Worm (Caenorhabditis elegans): ENCODE data around the gene F59B2.9.
A peak's percentile ranks its signal among the peaks of the same experiment; 100 is the strongest.

The F59B2.9 gene

DNA sequence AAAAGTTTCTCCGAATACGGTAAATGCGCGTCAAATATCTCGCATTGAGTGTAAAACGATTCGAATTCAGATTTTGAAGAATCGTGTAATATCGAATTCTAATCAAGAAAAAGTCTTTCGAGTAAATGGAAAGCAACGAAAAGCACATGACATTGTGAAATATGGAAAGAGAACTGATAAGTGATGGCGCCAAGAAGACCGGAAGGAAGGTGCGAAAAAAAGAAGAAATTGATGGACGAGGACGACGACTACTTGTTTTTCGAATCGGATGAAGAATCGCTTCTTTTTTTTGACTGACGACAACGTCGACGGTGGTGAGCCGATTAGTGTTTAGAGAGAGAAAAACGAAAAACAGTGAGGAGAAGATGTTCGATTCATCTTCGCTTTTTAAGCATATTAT, 26.2 kb downstream of the F59B2.9 start:
- TF ChIP-seq ama-1 (optimal IDR thresholded peaks at IDR 0.05) (no peak), nhr-6 (tag; optimal IDR thresholded peaks at IDR 0.05) (no peak), ceh-82 (tag; optimal IDR thresholded peaks at IDR 0.05) (no peak), aly-2 (tag; optimal IDR thresholded peaks at IDR 0.05) (no peak), gmeb-1 (tag; optimal IDR thresholded peaks at IDR 0.05) (peak; percentile 5), ceh-16 (tag; optimal IDR thresholded peaks at IDR 0.05) (no peak), fos-1 (tag; optimal IDR thresholded peaks at IDR 0.05) (peak; percentile 68), unc-55 (GFP tag; optimal IDR thresholded peaks at IDR 0.05) (no peak), nhr-25 (tag; optimal IDR thresholded peaks at IDR 0.05) (no peak), sma-3 (GFP tag; optimal IDR thresholded peaks at IDR 0.05) (peak; percentile 47), nhr-21 (tag; optimal IDR thresholded peaks at IDR 0.05) (peak; percentile 41), sma-9 (GFP tag; optimal IDR thresholded peaks at IDR 0.05) (peak; percentile 63), sma-9 (tag; optimal IDR thresholded peaks at IDR 0.05) (no peak), ztf-11 (tag; optimal IDR thresholded peaks at IDR 0.05) (no peak), nhr-12 (tag; optimal IDR thresholded peaks at IDR 0.05) (no peak)

DNA sequence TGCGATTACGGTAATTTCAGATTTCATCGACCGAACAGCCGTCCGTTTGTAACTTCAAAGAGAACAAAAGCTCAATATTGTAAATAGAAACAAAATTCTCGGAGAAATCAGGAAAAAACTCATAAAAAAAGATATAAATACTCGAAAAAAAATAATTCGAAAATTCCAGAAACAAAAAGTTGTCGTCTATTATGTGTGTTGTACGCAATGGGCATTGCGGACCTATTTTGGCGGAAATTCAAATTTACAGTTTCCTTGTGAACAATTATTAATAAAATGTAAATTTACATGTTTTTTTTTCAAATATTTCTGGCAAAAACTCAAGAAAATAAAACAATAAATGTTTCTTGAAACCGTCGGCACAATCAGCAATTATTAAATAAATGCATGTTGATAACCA, 26.7 kb downstream of the F59B2.9 start:
- TF ChIP-seq lin-11 (tag; optimal IDR thresholded peaks at IDR 0.05) (no peak), sem-4 (tag; optimal IDR thresholded peaks at IDR 0.05) (no peak), nhr-237 (tag; optimal IDR thresholded peaks at IDR 0.05) (no peak), lin-39 (tag; optimal IDR thresholded peaks at IDR 0.05) (no peak), nhr-12 (tag; optimal IDR thresholded peaks at IDR 0.05) (no peak), sma-9 (GFP tag; optimal IDR thresholded peaks at IDR 0.05) (no peak), sma-9 (tag; optimal IDR thresholded peaks at IDR 0.05) (no peak), dmd-4 (tag; optimal IDR thresholded peaks at IDR 0.05) (no peak), ztf-11 (tag; optimal IDR thresholded peaks at IDR 0.05) (no peak), lin-13 (GFP tag; optimal IDR thresholded peaks at IDR 0.05) (no peak), nhr-77 (tag; optimal IDR thresholded peaks at IDR 0.05) (no peak), nhr-6 (tag; optimal IDR thresholded peaks at IDR 0.05) (no peak), nhr-129 (tag; optimal IDR thresholded peaks at IDR 0.05) (no peak), mdl-1 (tag; optimal IDR thresholded peaks at IDR 0.05) (no peak), unc-62 (GFP tag; optimal IDR thresholded peaks at IDR 0.05) (no peak), lsy-2 (tag; optimal IDR thresholded peaks at IDR 0.05) (no peak), nhr-10 (tag; optimal IDR thresholded peaks at IDR 0.05) (no peak)

DNA sequence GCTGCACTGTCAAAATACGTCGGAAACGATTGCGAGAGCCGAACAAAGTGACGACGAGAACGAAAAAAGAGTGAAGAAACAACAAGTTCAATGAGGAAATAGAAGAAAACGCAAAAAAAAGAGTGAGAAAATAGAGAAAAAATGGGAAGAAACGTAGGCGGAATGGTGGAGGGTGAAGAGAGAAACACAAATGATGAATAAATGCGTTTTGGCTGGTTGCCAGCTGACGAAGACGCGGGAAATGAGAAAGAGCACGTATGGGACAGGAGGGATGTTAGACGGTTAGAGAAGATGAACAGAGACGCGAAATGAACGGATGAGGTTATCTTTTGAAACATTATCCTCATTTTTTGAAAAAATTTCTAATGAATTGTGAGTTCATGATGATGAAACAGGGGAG, 27.2 kb downstream of the F59B2.9 start:
- TF ChIP-seq zag-1 (tag; optimal IDR thresholded peaks at IDR 0.05) (peak; percentile 69), mdl-1 (tag; optimal IDR thresholded peaks at IDR 0.05) (peak in 1 of 2 experiments; percentile 37), mbf-1 (tag; optimal IDR thresholded peaks at IDR 0.05) (no peak), sem-4 (tag; optimal IDR thresholded peaks at IDR 0.05) (peak; percentile 61), crh-2 (tag; optimal IDR thresholded peaks at IDR 0.05) (peak; percentile 77), sma-9 (GFP tag; optimal IDR thresholded peaks at IDR 0.05) (peak; percentile 83), sma-9 (tag; optimal IDR thresholded peaks at IDR 0.05) (no peak), ama-1 (optimal IDR thresholded peaks at IDR 0.05) (no peak), R02D3.7 (tag; optimal IDR thresholded peaks at IDR 0.05) (no peak), sma-3 (GFP tag; optimal IDR thresholded peaks at IDR 0.05) (peak; percentile 4), mab-5 (tag; optimal IDR thresholded peaks at IDR 0.05) (peak; percentile 21), lin-13 (GFP tag; optimal IDR thresholded peaks at IDR 0.05) (peak; percentile 46), fos-1 (tag; optimal IDR thresholded peaks at IDR 0.05) (peak; percentile 40), lin-11 (tag; optimal IDR thresholded peaks at IDR 0.05) (peak; percentile 36), unc-55 (GFP tag; optimal IDR thresholded peaks at IDR 0.05) (peak; percentile 87), nhr-25 (tag; optimal IDR thresholded peaks at IDR 0.05) (peak; percentile 38), egl-27 (tag; optimal IDR thresholded peaks at IDR 0.05) (peak; percentile 59), ztf-4 (tag; optimal IDR thresholded peaks at IDR 0.05) (peak; percentile 82), nhr-12 (tag; optimal IDR thresholded peaks at IDR 0.05) (no peak), blmp-1 (tag; optimal IDR thresholded peaks at IDR 0.05; ENCODE audit: insufficient read depth) (no peak), nhr-129 (tag; optimal IDR thresholded peaks at IDR 0.05) (peak; percentile 90), F13H6.1 (tag; optimal IDR thresholded peaks at IDR 0.05) (peak; percentile 90), nhr-6 (tag; optimal IDR thresholded peaks at IDR 0.05) (peak; percentile 63), lsy-2 (tag; optimal IDR thresholded peaks at IDR 0.05) (peak in 1 of 2 experiments; percentile 78), unc-39 (tag; optimal IDR thresholded peaks at IDR 0.05) (no peak), C34F6.9 (tag; optimal IDR thresholded peaks at IDR 0.05) (peak; percentile 85), lin-39 (tag; optimal IDR thresholded peaks at IDR 0.05) (no peak)

DNA sequence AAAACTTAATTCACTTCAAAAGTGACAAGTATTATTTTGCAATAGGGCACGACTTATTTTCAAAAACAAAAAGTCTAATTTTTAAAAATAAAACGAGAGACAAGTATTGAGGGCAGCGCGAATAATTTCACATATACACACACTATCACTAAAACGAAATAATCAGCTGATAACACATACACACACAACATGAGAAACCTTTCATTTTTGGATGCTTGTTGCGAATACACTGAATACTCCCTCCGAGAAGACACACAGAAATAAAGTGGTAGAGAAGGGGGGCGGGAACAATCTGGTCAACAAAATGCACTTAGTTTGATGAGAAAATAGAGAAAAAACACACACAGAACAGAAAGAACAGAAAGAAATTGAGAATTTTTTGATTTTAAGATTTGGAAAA, 27.8 kb downstream of the F59B2.9 start:
- TF ChIP-seq Y55F3AM.14 (GFP tag; optimal IDR thresholded peaks at IDR 0.05) (no peak), ztf-11 (tag; optimal IDR thresholded peaks at IDR 0.05) (no peak), nhr-21 (tag; optimal IDR thresholded peaks at IDR 0.05) (no peak), sem-4 (tag; optimal IDR thresholded peaks at IDR 0.05) (no peak), nhr-10 (tag; optimal IDR thresholded peaks at IDR 0.05) (no peak), fos-1 (tag; optimal IDR thresholded peaks at IDR 0.05) (peak; percentile 27), nhr-23 (tag; optimal IDR thresholded peaks at IDR 0.05) (no peak), nhr-237 (tag; optimal IDR thresholded peaks at IDR 0.05) (no peak), ztf-4 (tag; optimal IDR thresholded peaks at IDR 0.05) (no peak), unc-39 (tag; optimal IDR thresholded peaks at IDR 0.05) (no peak), gmeb-1 (tag; optimal IDR thresholded peaks at IDR 0.05) (no peak), nhr-11 (tag; optimal IDR thresholded peaks at IDR 0.05) (no peak), nhr-6 (tag; optimal IDR thresholded peaks at IDR 0.05) (no peak), skn-1 (tag; optimal IDR thresholded peaks at IDR 0.05) (no peak), ama-1 (optimal IDR thresholded peaks at IDR 0.05) (peak; percentile 10), zag-1 (tag; optimal IDR thresholded peaks at IDR 0.05) (no peak), lsy-2 (tag; optimal IDR thresholded peaks at IDR 0.05) (no peak)

Measured in whole organism, L2 larva.